Worm (Caenorhabditis elegans): Measurements from ENCODE around the gene F07C3.2.

The F07C3.2 gene

DNA sequence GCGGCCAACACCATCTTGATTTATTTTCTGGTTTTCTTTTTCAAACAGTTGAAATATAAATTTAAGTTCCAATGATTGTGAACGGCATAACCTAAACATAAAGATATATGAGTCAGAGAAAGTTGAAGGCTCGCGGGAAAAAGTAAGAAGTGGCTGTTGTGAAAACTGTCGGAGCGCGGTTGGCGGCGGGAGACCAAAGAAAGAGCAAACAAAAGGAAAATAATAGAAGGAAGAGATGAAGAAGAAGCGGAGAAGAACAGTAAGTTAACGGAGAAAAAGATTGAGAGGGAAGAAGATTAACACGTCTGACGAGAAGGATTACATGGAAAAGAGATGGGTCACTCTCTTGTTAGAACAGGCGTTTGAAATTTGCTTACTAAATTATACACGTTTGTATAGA lies 18.5 kb upstream of the F07C3.2 start, which contains the start of gene inx-10:
Gene inx-10, minus strand, starts transcription at position 101 of the 400 bp plus-strand sequence.
- no peak for TF ChIP-seq klf-2 (GFP tag; conservative IDR thresholded peaks at IDR 0.05)
- no peak for TF ChIP-seq flt-1 (GFP tag; IDR thresholded peaks at IDR 0.05)
- no peak for TF ChIP-seq T22C8.4 (GFP tag; IDR thresholded peaks at IDR 0.05)
- no peak for TF ChIP-seq tab-1 (GFP tag; IDR thresholded peaks at IDR 0.05)
- TF ChIP-seq ztf-29 (GFP tag; IDR thresholded peaks at IDR 0.05) = no peak
- TF ChIP-seq ref-1 (GFP tag; conservative IDR thresholded peaks at IDR 0.05) = no peak
- TF ChIP-seq cog-1 (tag; optimal IDR thresholded peaks at IDR 0.05) = no peak
- TF ChIP-seq ztf-23 (GFP tag; IDR thresholded peaks at IDR 0.05) = no peak

- TF ChIP-seq ztf-23 (GFP tag; IDR thresholded peaks at IDR 0.05) (no peak), klf-2 (GFP tag; conservative IDR thresholded peaks at IDR 0.05) (no peak), cog-1 (tag; optimal IDR thresholded peaks at IDR 0.05) (no peak), T22C8.4 (GFP tag; IDR thresholded peaks at IDR 0.05) (no peak), flt-1 (GFP tag; IDR thresholded peaks at IDR 0.05) (no peak), tab-1 (GFP tag; IDR thresholded peaks at IDR 0.05) (no peak)
These were observed 17.0 kb upstream of the F07C3.2 start for ce11 chrV:9208878-9209277.

DNA sequence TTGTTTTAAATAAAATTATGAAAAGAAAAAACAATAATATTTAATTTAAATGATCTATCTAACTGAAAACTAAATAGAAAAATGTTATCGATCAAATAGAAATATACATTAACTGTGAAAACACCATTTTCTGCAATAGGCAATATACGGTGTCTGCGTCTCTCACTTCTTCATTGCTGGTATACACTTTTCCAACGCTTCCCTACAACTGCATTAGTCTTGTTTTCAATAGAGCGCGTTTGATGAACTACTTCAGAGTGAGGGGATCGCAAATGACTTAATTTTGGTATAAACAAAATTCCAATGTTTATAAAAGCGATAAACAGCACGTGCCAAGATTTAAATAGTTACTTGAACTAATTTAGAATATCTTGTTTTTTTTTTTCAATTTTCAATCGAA lies 13.4 kb upstream of the F07C3.2 start:
- TF ChIP-seq flt-1 (GFP tag; IDR thresholded peaks at IDR 0.05) = no peak
- TF ChIP-seq cog-1 (tag; optimal IDR thresholded peaks at IDR 0.05) = peak; percentile 58

DNA sequence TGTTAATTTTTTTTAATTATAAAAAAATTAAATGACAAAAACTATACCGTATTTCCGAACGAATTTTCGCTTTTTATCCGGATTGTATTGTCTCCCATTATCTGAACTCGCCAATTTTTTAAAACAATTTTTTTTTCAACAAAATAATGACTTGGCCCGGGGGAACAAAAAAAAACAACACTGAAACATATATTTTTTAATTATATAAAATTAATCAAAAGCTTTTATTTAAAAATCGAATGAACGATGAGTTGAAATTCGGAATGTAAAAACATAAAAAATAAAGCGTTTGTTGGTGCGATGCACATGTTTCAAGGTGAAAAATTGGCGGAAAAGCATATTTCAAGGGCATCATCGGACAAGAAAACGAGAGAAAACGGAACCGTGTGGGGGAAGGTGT lies 12.3 kb upstream of the F07C3.2 start, which contains the start of gene mdt-27:
Gene mdt-27, minus strand, starts transcription at position 101 of the 400 bp plus-strand sequence.
- TF ChIP-seq klf-2 (GFP tag; conservative IDR thresholded peaks at IDR 0.05) (no peak), ztf-23 (GFP tag; IDR thresholded peaks at IDR 0.05) (no peak), ztf-29 (GFP tag; IDR thresholded peaks at IDR 0.05) (no peak), ref-1 (GFP tag; conservative IDR thresholded peaks at IDR 0.05) (no peak), cog-1 (tag; optimal IDR thresholded peaks at IDR 0.05) (no peak), T22C8.4 (GFP tag; IDR thresholded peaks at IDR 0.05) (no peak), med-1 (GFP tag; optimal IDR thresholded peaks at IDR 0.05; ENCODE audit: insufficient read depth) (no peak), flt-1 (GFP tag; IDR thresholded peaks at IDR 0.05) (no peak), tab-1 (GFP tag; IDR thresholded peaks at IDR 0.05) (no peak)

DNA sequence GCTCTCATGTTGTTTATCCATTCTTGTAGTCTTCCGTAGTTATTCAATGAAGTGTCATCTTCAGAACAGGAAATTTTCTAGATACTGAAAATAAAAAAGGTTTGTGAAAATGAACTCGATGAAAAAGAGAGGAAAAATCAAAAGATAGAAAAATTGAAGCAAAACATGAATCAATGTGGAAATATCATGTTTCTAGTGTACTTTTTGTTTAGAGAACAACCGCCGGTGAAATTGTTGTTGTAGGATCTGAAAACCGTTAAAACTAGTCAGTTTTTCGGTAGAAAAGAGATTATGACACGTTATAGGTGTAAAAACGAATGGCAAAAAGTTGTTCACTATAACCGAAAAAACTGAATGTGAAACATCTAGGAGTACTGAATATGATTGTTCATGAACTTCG lies 8.7 kb upstream of the F07C3.2 start, which contains the start of gene pacs-1:
Gene pacs-1, minus strand, starts transcription at position 101 of the 400 bp plus-strand sequence.
- TF ChIP-seq klf-2 (GFP tag; conservative IDR thresholded peaks at IDR 0.05) = no peak
- no peak for TF ChIP-seq ztf-23 (GFP tag; IDR thresholded peaks at IDR 0.05)
- no peak for TF ChIP-seq med-1 (GFP tag; optimal IDR thresholded peaks at IDR 0.05; ENCODE audit: insufficient read depth)
- no peak for TF ChIP-seq T22C8.4 (GFP tag; IDR thresholded peaks at IDR 0.05)
- no peak for TF ChIP-seq ztf-29 (GFP tag; IDR thresholded peaks at IDR 0.05)
- no peak for TF ChIP-seq tab-1 (GFP tag; IDR thresholded peaks at IDR 0.05)
- no peak for TF ChIP-seq flt-1 (GFP tag; IDR thresholded peaks at IDR 0.05)
- no peak for TF ChIP-seq ref-1 (GFP tag; conservative IDR thresholded peaks at IDR 0.05)
- TF ChIP-seq cog-1 (tag; optimal IDR thresholded peaks at IDR 0.05) = no peak

- no peak for TF ChIP-seq ref-1 (GFP tag; conservative IDR thresholded peaks at IDR 0.05)
These were observed 7.7 kb upstream of the F07C3.2 start for ce11 chrV:9218214-9218613.

DNA sequence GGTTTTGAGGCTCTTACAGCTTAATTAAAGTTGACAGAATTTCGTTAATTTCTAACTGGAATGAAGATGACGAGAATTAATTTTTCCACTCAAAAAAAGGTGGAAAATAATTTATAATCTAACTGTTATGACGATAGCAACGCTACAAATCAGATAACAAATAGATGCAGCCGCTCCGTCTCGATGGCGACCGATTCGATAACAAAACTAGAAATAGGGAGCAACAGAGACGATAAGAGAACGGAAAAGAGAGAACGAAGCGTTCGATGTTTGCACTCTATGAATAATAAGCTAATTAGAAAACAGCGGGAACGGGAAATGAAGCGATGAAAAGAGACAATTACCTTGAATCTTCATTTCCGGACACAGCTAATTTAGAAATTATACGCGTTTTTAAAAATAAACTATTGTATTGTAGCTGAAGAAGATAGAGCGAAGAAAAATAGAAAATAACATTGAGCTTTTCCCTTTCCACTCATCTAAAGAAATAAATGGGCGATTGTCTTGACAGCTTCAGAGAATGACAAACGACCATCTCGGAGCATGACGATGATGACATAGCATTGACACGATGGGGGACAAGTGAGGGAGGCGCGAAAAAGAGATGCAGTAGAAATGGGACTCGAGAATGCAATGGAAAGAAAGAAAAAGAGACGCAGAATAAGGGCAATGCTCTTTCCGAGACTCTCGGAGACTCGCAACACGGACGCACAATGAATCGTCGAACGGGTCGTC lies 7.1 kb upstream of the F07C3.2 start:
- no peak for TF ChIP-seq flt-1 (GFP tag; IDR thresholded peaks at IDR 0.05)
- no peak for TF ChIP-seq ztf-29 (GFP tag; IDR thresholded peaks at IDR 0.05)
- no peak for TF ChIP-seq cog-1 (tag; optimal IDR thresholded peaks at IDR 0.05)
- no peak for TF ChIP-seq ztf-23 (GFP tag; IDR thresholded peaks at IDR 0.05)
- no peak for TF ChIP-seq klf-2 (GFP tag; conservative IDR thresholded peaks at IDR 0.05)
- no peak for TF ChIP-seq T22C8.4 (GFP tag; IDR thresholded peaks at IDR 0.05)
- no peak for TF ChIP-seq med-1 (GFP tag; optimal IDR thresholded peaks at IDR 0.05; ENCODE audit: insufficient read depth)
- no peak for TF ChIP-seq tab-1 (GFP tag; IDR thresholded peaks at IDR 0.05)
- TF ChIP-seq ref-1 (GFP tag; conservative IDR thresholded peaks at IDR 0.05) = no peak

- TF ChIP-seq cog-1 (tag; optimal IDR thresholded peaks at IDR 0.05) = no peak
- TF ChIP-seq med-1 (GFP tag; optimal IDR thresholded peaks at IDR 0.05; ENCODE audit: insufficient read depth) = no peak
- no peak for TF ChIP-seq tab-1 (GFP tag; IDR thresholded peaks at IDR 0.05)
- no peak for TF ChIP-seq ref-1 (GFP tag; conservative IDR thresholded peaks at IDR 0.05)
- TF ChIP-seq flt-1 (GFP tag; IDR thresholded peaks at IDR 0.05) = no peak
- TF ChIP-seq T22C8.4 (GFP tag; IDR thresholded peaks at IDR 0.05) = no peak
- no peak for TF ChIP-seq klf-2 (GFP tag; conservative IDR thresholded peaks at IDR 0.05)
- TF ChIP-seq ztf-23 (GFP tag; IDR thresholded peaks at IDR 0.05) = no peak
- no peak for TF ChIP-seq ztf-29 (GFP tag; IDR thresholded peaks at IDR 0.05)
These were observed 6.5 kb upstream of the F07C3.2 start for ce11 chrV:9219390-9219733.

DNA sequence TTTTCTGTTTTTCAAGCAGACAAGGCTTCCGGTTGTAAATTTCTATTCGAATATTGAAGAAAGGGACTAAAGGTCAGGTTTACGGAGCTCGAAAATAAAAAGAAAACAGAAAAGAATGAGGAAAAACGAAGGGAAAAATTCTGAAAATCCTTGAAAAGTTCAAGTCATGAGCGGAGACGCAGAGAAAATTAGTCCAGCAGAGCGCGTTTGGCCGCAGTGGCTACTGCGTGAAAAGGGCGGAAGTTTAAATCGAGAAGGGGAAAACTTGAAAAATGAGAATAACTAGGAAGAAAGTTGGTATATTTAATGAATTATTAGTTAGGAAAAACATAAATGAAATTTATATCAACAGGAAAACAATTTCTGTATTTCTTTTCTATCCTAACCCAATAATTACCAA lies 5.5 kb upstream of the F07C3.2 start:
- TF ChIP-seq ref-1 (GFP tag; conservative IDR thresholded peaks at IDR 0.05) (no peak), ztf-23 (GFP tag; IDR thresholded peaks at IDR 0.05) (no peak), klf-2 (GFP tag; conservative IDR thresholded peaks at IDR 0.05) (no peak), med-1 (GFP tag; optimal IDR thresholded peaks at IDR 0.05; ENCODE audit: insufficient read depth) (no peak), cog-1 (tag; optimal IDR thresholded peaks at IDR 0.05) (no peak), ztf-29 (GFP tag; IDR thresholded peaks at IDR 0.05) (no peak), tab-1 (GFP tag; IDR thresholded peaks at IDR 0.05) (no peak), T22C8.4 (GFP tag; IDR thresholded peaks at IDR 0.05) (no peak), flt-1 (GFP tag; IDR thresholded peaks at IDR 0.05) (no peak)

DNA sequence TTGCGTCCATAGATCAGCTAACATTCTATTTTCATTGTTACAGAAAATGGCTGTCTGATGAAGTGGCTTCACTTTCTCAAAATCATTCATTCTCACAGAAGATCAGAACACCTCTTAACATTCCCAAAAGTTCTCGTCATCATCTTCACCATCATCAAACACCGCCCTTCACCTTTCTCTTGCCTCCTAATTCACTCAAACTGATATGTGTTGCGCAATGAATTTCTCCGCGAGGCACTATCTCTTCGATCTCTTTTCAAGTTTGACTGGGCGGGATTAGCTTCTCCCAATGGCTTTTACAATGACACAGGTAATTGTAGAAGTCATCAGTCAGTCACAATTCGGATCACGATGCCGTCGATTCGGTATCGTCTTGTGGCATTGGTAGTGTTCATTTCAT lies 4.3 kb upstream of the F07C3.2 start, which contains the start of gene grd-6:
Gene grd-6, plus strand, starts transcription at position 301 of the 400 bp plus-strand sequence.
- no peak for TF ChIP-seq ztf-29 (GFP tag; IDR thresholded peaks at IDR 0.05)
- no peak for TF ChIP-seq cog-1 (tag; optimal IDR thresholded peaks at IDR 0.05)
- no peak for TF ChIP-seq ztf-23 (GFP tag; IDR thresholded peaks at IDR 0.05)
- TF ChIP-seq T22C8.4 (GFP tag; IDR thresholded peaks at IDR 0.05) = no peak
- TF ChIP-seq tab-1 (GFP tag; IDR thresholded peaks at IDR 0.05) = no peak
- no peak for TF ChIP-seq flt-1 (GFP tag; IDR thresholded peaks at IDR 0.05)
- no peak for TF ChIP-seq klf-2 (GFP tag; conservative IDR thresholded peaks at IDR 0.05)
- no peak for TF ChIP-seq med-1 (GFP tag; optimal IDR thresholded peaks at IDR 0.05; ENCODE audit: insufficient read depth)
- no peak for TF ChIP-seq ref-1 (GFP tag; conservative IDR thresholded peaks at IDR 0.05)
